Worm (Caenorhabditis elegans): ENCODE measurements around the gene nhr-189.

nhr-189 gene

DNA sequence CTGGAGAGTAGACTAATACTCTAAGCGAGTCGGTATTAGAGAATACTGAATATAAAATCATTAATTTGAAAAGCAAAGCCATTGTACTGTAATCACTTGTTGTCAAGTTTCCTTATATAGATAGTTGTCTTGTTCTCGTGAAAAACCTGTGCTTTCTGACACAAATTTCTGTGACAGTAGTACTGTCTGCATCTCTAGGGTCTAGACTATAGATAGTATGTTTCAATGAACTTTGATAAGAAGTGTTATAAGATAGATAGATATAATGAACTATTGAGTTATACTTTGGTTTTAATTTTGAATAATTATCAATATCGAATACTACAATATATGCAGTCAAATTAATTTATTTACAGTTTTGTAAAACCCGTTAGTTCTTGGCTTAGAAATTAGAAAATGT is 16.1 kb downstream of the nhr-189 start, which contains the start of gene ugt-32:
Gene ugt-32, minus strand, starts transcription at position 82 of the 400 bp plus-strand sequence.
- TF ChIP-seq C06A6.2 (GFP tag; conservative IDR thresholded peaks at IDR 0.05) = no peak
- TF ChIP-seq nhr-80 (tag; optimal IDR thresholded peaks at IDR 0.05) = peak; percentile 22

- peak; percentile 40 for TF ChIP-seq nhr-80 (tag; optimal IDR thresholded peaks at IDR 0.05)
- 0 out of 2 replicates have a peak, but pooled peaks have one; percentile 1 for TF ChIP-seq dox-1 (GFP tag; IDR thresholded peaks at IDR 0.05)
- TF ChIP-seq gei-17 (GFP tag; optimal IDR thresholded peaks at IDR 0.05) = no peak
- no peak for TF ChIP-seq ztf-28 (GFP tag; IDR thresholded peaks at IDR 0.05)
- no peak for TF ChIP-seq mel-28 (tag; optimal IDR thresholded peaks at IDR 0.05; ENCODE audit: borderline replicate concordance)
- TF ChIP-seq F49E8.2 (tag; optimal IDR thresholded peaks at IDR 0.05; ENCODE audit: insufficient read depth) = no peak
Measured at ce11 chrV:3841462-3841861, 18.6 kb downstream of the nhr-189 start.

DNA sequence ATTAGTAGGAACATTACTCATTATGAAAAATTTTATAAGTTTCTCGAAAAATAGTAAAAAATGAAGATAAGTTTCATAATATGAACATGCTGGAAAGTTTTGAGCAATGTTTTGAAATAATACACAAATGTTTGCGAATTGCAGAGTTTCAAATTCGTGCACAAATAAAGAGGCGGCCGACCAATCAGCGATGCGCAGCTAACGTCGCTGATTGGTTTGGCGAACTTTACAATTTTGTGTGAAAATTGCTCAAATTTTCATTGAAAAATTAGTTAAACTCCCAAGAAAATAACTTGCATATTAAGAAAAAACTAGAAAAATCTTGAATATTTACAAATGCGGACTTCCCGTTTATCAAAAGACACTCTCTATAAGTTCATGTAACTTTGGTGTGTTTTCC is 27.4 kb downstream of the nhr-189 start:
- TF ChIP-seq hrde-1 (tag; optimal IDR thresholded peaks at IDR 0.05; ENCODE audit: borderline replicate concordance) (no peak), F23B12.7 (tag; optimal IDR thresholded peaks at IDR 0.05; ENCODE audit: insufficient read depth) (no peak)

DNA sequence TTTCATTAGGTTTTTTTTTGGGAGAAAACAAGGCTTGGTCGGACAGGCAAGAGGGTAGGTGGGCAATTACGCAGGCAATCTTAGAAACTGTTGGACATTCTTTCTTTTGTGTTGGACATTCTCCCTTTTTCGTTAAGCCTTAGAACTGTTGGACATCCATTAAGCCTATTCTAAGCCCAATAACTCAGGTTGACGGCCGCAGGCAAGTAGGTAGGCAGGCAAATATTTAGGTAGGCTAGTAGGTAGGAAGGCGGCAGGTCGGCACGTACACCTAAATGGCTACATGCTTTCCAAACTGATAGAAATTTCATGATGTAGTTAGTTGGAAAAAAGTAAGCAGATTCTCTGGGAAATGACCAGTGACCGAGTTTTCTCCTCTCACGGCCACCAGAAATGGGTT is 27.9 kb downstream of the nhr-189 start:
- TF ChIP-seq F57A8.1 (GFP tag; optimal IDR thresholded peaks at IDR 0.05) (no peak), akir-1 (GFP tag; optimal IDR thresholded peaks at IDR 0.05) (no peak), C17E4.6 (GFP tag; IDR thresholded peaks at IDR 0.05) (no peak), F57C9.4 (tag; optimal IDR thresholded peaks at IDR 0.05) (no peak), attf-3 (GFP tag; conservative IDR thresholded peaks at IDR 0.05) (no peak), B0336.3 (GFP tag; IDR thresholded peaks at IDR 0.05) (no peak), lsl-1 (GFP tag; optimal IDR thresholded peaks at IDR 0.05) (no peak), bed-1 (GFP tag; IDR thresholded peaks at IDR 0.05) (no peak), ceh-79 (tag; optimal IDR thresholded peaks at IDR 0.05) (no peak), efl-1 (GFP tag; optimal IDR thresholded peaks at IDR 0.05) (no peak), aptf-2 (GFP tag; conservative IDR thresholded peaks at IDR 0.05) (no peak), attf-6 (GFP tag; IDR thresholded peaks at IDR 0.05) (no peak), snpc-1.3 (tag; optimal IDR thresholded peaks at IDR 0.05; ENCODE audit: insufficient read depth) (no peak), ceh-100 (GFP tag; IDR thresholded peaks at IDR 0.05) (no peak)

DNA sequence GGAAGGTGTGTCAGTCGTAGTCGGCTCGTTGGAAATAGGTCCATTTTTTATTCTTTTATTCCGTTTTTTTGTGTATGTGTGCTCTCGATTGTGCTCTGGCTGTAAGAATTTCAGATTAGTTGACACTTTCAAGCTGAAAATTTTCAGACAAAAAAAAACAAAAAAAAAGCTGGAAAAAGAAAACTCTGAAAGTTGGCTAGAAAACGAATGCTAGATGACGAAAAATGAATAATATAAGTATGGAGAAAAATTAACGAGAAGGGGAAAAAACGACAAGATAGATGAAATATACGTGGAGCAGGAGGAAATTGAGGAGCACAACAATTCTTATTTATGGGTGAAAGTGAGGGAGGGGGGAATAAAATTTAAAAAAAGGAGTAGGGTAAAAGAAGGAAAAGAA is 28.4 kb downstream of the nhr-189 start, which contains the start of gene H10D18.5:
Gene H10D18.5, minus strand, starts transcription at position 101 of the 400 bp plus-strand sequence.
- TF ChIP-seq ceh-79 (tag; optimal IDR thresholded peaks at IDR 0.05) = no peak
- TF ChIP-seq cebp-1 (GFP tag; IDR thresholded peaks at IDR 0.05) = no peak
- no peak for TF ChIP-seq cebp-1 (tag; optimal IDR thresholded peaks at IDR 0.05)
- no peak for TF ChIP-seq madf-3 (GFP tag; IDR thresholded peaks at IDR 0.05)
- TF ChIP-seq nfya-1 (tag; optimal IDR thresholded peaks at IDR 0.05; ENCODE audit: borderline replicate concordance, insufficient read depth) = no peak
- no peak for TF ChIP-seq ceh-40 (GFP tag; IDR thresholded peaks at IDR 0.05)
- TF ChIP-seq let-607 (tag; optimal IDR thresholded peaks at IDR 0.05) = no peak
- no peak for TF ChIP-seq ztf-3 (GFP tag; optimal IDR thresholded peaks at IDR 0.05)
- TF ChIP-seq F49E8.2 (tag; optimal IDR thresholded peaks at IDR 0.05; ENCODE audit: insufficient read depth) = no peak
- no peak for TF ChIP-seq nfyb-1 (GFP tag; IDR thresholded peaks at IDR 0.05)
- no peak for TF ChIP-seq akir-1 (GFP tag; optimal IDR thresholded peaks at IDR 0.05)
- no peak for TF ChIP-seq ztf-18 (tag; optimal IDR thresholded peaks at IDR 0.05)
- no peak for TF ChIP-seq mes-4 (tag; optimal IDR thresholded peaks at IDR 0.05)
- no peak for TF ChIP-seq lir-1 (GFP tag; conservative IDR thresholded peaks at IDR 0.05)
- no peak for TF ChIP-seq unc-130 (GFP tag; optimal IDR thresholded peaks at IDR 0.05)
- TF ChIP-seq pbrm-1 (GFP tag; IDR thresholded peaks at IDR 0.05) = no peak
- TF ChIP-seq B0261.1 (tag; optimal IDR thresholded peaks at IDR 0.05) = no peak
- no peak for TF ChIP-seq Y53F4B.3 (GFP tag; IDR thresholded peaks at IDR 0.05)
- TF ChIP-seq lin-40 (tag; optimal IDR thresholded peaks at IDR 0.05) = no peak
- no peak for TF ChIP-seq ets-4 (GFP tag; optimal IDR thresholded peaks at IDR 0.05)
